Fruit fly (Drosophila melanogaster): ENCODE results near the gene CG32152.

Gene CG32152

DNA sequence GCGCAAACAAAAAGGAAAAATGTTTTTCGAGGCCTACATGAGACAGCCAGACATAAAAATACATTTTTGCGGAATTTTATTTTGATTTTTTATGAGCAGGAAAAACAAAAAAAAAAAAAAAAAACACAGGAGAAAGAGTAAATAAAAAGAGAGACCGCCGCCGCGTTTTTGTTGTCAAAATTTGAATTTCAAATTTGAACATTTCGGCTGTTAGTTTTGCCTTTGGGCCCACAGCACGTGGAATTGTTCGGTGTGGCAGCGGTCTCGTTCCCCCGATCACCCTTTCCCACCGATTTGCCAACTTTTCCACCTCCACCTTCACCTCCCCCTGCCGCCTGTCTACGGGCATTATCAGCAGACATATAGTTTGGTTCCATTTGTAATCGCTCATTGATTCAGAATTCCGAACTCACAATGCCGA, 13.0 kb upstream of the CG32152 start:
- no peak for TF ChIP-seq CrebA (GFP tag; optimal IDR thresholded peaks at IDR 0.05; ENCODE audit: borderline replicate concordance)
- TF ChIP-seq usp (GFP tag; optimal IDR thresholded peaks at IDR 0.05), result no peak
- TF ChIP-seq dsf (GFP tag; optimal IDR thresholded peaks at IDR 0.05; ENCODE audit: borderline replicate concordance), result no peak
- no peak for TF ChIP-seq Dif (GFP tag; optimal IDR thresholded peaks at IDR 0.05; ENCODE audit: partially characterized antibody)
- TF ChIP-seq Vsx2 (GFP tag; optimal IDR thresholded peaks at IDR 0.05; ENCODE audit: partially characterized antibody), result no peak
- TF ChIP-seq brk (GFP tag; optimal IDR thresholded peaks at IDR 0.05), result no peak

- TF ChIP-seq HLH106 (tag; optimal IDR thresholded peaks at IDR 0.05) (no peak), Hr78 (GFP tag; optimal IDR thresholded peaks at IDR 0.05) (no peak), jim (GFP tag; optimal IDR thresholded peaks at IDR 0.05) (no peak), Abd-B (GFP tag; optimal IDR thresholded peaks at IDR 0.05) (no peak), CG9705 (GFP tag; optimal IDR thresholded peaks at IDR 0.05) (no peak), Vsx2 (GFP tag; optimal IDR thresholded peaks at IDR 0.05; ENCODE audit: partially characterized antibody) (no peak)
These were observed 11.7 kb upstream of the CG32152 start for dm6 chr3L:16155547-16155946.

- TF ChIP-seq ey (GFP tag; optimal IDR thresholded peaks at IDR 0.05), result no peak
- no peak for TF ChIP-seq Mio (GFP tag; optimal IDR thresholded peaks at IDR 0.05)
- TF ChIP-seq Sp1 (GFP tag; optimal IDR thresholded peaks at IDR 0.05), result no peak
- no peak for TF ChIP-seq Vsx2 (GFP tag; optimal IDR thresholded peaks at IDR 0.05; ENCODE audit: partially characterized antibody)
- TF ChIP-seq woc (GFP tag; optimal IDR thresholded peaks at IDR 0.05), result no peak
- TF ChIP-seq foxo (GFP tag; optimal IDR thresholded peaks at IDR 0.05), result no peak
- TF ChIP-seq Hnf4 (GFP tag; optimal IDR thresholded peaks at IDR 0.05), result peak; percentile 13
These were observed 9.8 kb upstream of the CG32152 start for dm6 chr3L:16153650-16154049.

DNA sequence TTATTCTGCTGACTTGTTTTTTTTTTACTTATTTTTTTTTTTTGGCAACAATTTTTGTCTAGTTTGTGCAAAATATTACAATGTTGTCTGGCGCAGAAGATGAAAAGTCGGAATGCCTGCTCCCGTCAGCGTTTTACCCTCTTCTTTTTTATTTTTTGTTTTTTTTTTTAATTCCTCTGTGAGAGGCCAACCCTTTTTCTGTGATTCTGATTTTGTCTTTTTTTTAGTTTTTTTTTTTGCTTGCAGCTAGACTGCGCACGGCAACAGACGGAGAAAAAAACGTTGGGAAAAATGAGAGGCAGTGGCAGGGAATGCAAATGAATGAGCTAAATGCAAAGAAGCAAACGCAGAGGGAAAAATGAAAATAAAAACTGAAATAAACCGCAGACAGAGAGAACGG, 9.3 kb upstream of the CG32152 start:
- TF ChIP-seq Myc (optimal IDR thresholded peaks at IDR 0.05) (no peak), Sp1 (GFP tag; optimal IDR thresholded peaks at IDR 0.05) (no peak), fru (GFP tag; optimal IDR thresholded peaks at IDR 0.05) (no peak), sage (GFP tag; optimal IDR thresholded peaks at IDR 0.05) (no peak), OdsH (GFP tag; optimal IDR thresholded peaks at IDR 0.05) (no peak), GATAd (GFP tag; optimal IDR thresholded peaks at IDR 0.05) (no peak), CrebA (GFP tag; optimal IDR thresholded peaks at IDR 0.05; ENCODE audit: borderline replicate concordance) (no peak), dsf (GFP tag; optimal IDR thresholded peaks at IDR 0.05; ENCODE audit: borderline replicate concordance) (no peak), tai (GFP tag; optimal IDR thresholded peaks at IDR 0.05) (no peak), psq (GFP tag; optimal IDR thresholded peaks at IDR 0.05) (no peak), CG9705 (GFP tag; optimal IDR thresholded peaks at IDR 0.05) (no peak), woc (GFP tag; optimal IDR thresholded peaks at IDR 0.05) (no peak), N (GFP tag; optimal IDR thresholded peaks at IDR 0.05) (no peak), Vsx2 (GFP tag; optimal IDR thresholded peaks at IDR 0.05; ENCODE audit: partially characterized antibody) (no peak), Hnf4 (GFP tag; optimal IDR thresholded peaks at IDR 0.05) (no peak), sv (GFP tag; optimal IDR thresholded peaks at IDR 0.05) (no peak)

- TF ChIP-seq Hnf4 (GFP tag; optimal IDR thresholded peaks at IDR 0.05), result no peak
- TF ChIP-seq ey (GFP tag; optimal IDR thresholded peaks at IDR 0.05), result no peak
- no peak for TF ChIP-seq jim (GFP tag; optimal IDR thresholded peaks at IDR 0.05)
- no peak for TF ChIP-seq OdsH (GFP tag; optimal IDR thresholded peaks at IDR 0.05)
- TF ChIP-seq dl (GFP tag; optimal IDR thresholded peaks at IDR 0.05; ENCODE audit: insufficient read depth in 1 of 2, partially characterized antibody in 2 of 2), result no peak
- TF ChIP-seq brk (GFP tag; optimal IDR thresholded peaks at IDR 0.05), result no peak
- TF ChIP-seq Abd-B (GFP tag; optimal IDR thresholded peaks at IDR 0.05), result no peak
- TF ChIP-seq Dif (GFP tag; optimal IDR thresholded peaks at IDR 0.05; ENCODE audit: partially characterized antibody), result no peak
- no peak for TF ChIP-seq woc (GFP tag; optimal IDR thresholded peaks at IDR 0.05)
- TF ChIP-seq sage (GFP tag; optimal IDR thresholded peaks at IDR 0.05), result no peak
- no peak for TF ChIP-seq GATAd (GFP tag; optimal IDR thresholded peaks at IDR 0.05)
- no peak for TF ChIP-seq CG9705 (GFP tag; optimal IDR thresholded peaks at IDR 0.05)
- no peak for TF ChIP-seq rgr (GFP tag; optimal IDR thresholded peaks at IDR 0.05)
- TF ChIP-seq Hr78 (GFP tag; optimal IDR thresholded peaks at IDR 0.05), result no peak
- TF ChIP-seq CG32264 (GFP tag; optimal IDR thresholded peaks at IDR 0.05), result no peak
- no peak for TF ChIP-seq br (GFP tag; optimal IDR thresholded peaks at IDR 0.05)
- TF ChIP-seq Hr83 (GFP tag; optimal IDR thresholded peaks at IDR 0.05; ENCODE audit: poor library complexity, severe bottlenecking), result no peak
- no peak for TF ChIP-seq tai (GFP tag; optimal IDR thresholded peaks at IDR 0.05)
- TF ChIP-seq pan (optimal IDR thresholded peaks at IDR 0.05), result no peak
These were observed 7.9 kb upstream of the CG32152 start for dm6 chr3L:16151742-16152141.

Measured in whole organism, wandering third instar larva.